Worm (Caenorhabditis elegans) whole organism, late embryonic: ENCODE measurements around the gene aman-1.

Source experiments
- F13H6.1 ChIP-seq: sonication (generic microtip); optimal IDR thresholded peaks from 2 replicates; lab custom pipeline; 2016; ENCODE audit warnings: missing genetic modification characterization, missing compliant biosample characterization
- ceh-24 ChIP-seq: sonication (generic microtip); optimal IDR thresholded peaks from 2 replicates; lab custom pipeline; 2016; ENCODE audit warnings: mild to moderate bottlenecking, missing genetic modification characterization, missing compliant biosample characterization
- ceh-34 ChIP-seq: sonication (generic microtip); optimal IDR thresholded peaks from 2 replicates; lab custom pipeline; 2016; ENCODE audit warnings: mild to moderate bottlenecking, missing genetic modification characterization, missing compliant biosample characterization
- ceh-45 ChIP-seq: fragments of 200-800 bp; sonication (Bioruptor generic); IDR thresholded peaks from 2 replicates; pipeline ENCODE4 v1.3.6; 2022; ENCODE audit warnings: missing genetic modification reagents, missing genetic modification characterization, missing compliant biosample characterization
- che-1 ChIP-seq: sonication (generic microtip); optimal IDR thresholded peaks from 2 replicates; lab custom pipeline; 2016; ENCODE audit warnings: mild to moderate bottlenecking, missing genetic modification characterization, missing compliant biosample characterization
- hlh-6 ChIP-seq: sonication (generic microtip); optimal IDR thresholded peaks from 2 replicates; lab custom pipeline; 2016; ENCODE audit warnings: missing genotype, missing genetic modification characterization, missing compliant biosample characterization
- pag-3 ChIP-seq: sonication (generic microtip); optimal IDR thresholded peaks from 2 replicates; lab custom pipeline; 2016; ENCODE audit warnings: missing compliant biosample characterization, missing genetic modification characterization, borderline replicate concordance
- sdc-2 ChIP-seq: sonication (generic microtip); optimal IDR thresholded peaks from 2 replicates; lab custom pipeline; 2016; ENCODE audit warnings: missing genotype, missing genetic modification characterization, missing compliant biosample characterization

- no peak for TF ChIP-seq pag-3 (tag; lab: Kevin White, UChicago)
- no peak for TF ChIP-seq ceh-45 (GFP tag; lab: Robert Waterston, UW)
- no peak for TF ChIP-seq sdc-2
- no peak for TF ChIP-seq ceh-34 (tag; lab: Kevin White, UChicago)
- no peak for TF ChIP-seq ceh-24 (tag; lab: Kevin White, UChicago)
- no peak for TF ChIP-seq F13H6.1 (tag; lab: Kevin White, UChicago)
- TF ChIP-seq che-1: no peak
- TF ChIP-seq hlh-6 (tag; lab: Kevin White, UChicago): no peak
Measured at ce11 chrX:4740630-4741029, 7.7 kb downstream of the aman-1 start.
